Fruit fly (Drosophila melanogaster): Measurements from ENCODE around the gene Ent2.

Gene Ent2

dm6 chr2L:6562358-6562687, 198 bp downstream of the Ent2 start:
- TF ChIP-seq CG10366 (GFP tag; IDR thresholded peaks at IDR 0.05), result no peak
- TF ChIP-seq Fer3 (tag; optimal IDR thresholded peaks at IDR 0.05), result no peak
- TF ChIP-seq ro (GFP tag; IDR thresholded peaks at IDR 0.05), result no peak
- TF ChIP-seq CG17361 (GFP tag; IDR thresholded peaks at IDR 0.05), result peak; percentile 0; the same call in 1 of the 3 replicates
- TF ChIP-seq chinmo (GFP tag; IDR thresholded peaks at IDR 0.05; ENCODE audit: partially characterized antibody), result 0 out of 4 replicates have a peak, but pooled peaks have one; percentile 58
- TF ChIP-seq abd-A (tag; optimal IDR thresholded peaks at IDR 0.05), result no peak
- peak; percentile 12; the same call in 1 of the 3 replicates for TF ChIP-seq CG16813 (GFP tag; IDR thresholded peaks at IDR 0.05; ENCODE audit: partially characterized antibody)
- peak in 1 of 2 experiments; percentile 13 for TF ChIP-seq Pdp1 (GFP tag; optimal IDR thresholded peaks at IDR 0.05)
- no peak for TF ChIP-seq CG13624 (GFP tag; optimal IDR thresholded peaks at IDR 0.05)
- no peak for TF ChIP-seq Antp (GFP tag; optimal IDR thresholded peaks at IDR 0.05)
- no peak for TF ChIP-seq CG12942 (GFP tag; optimal IDR thresholded peaks at IDR 0.05)
- no peak for TF ChIP-seq Awh (GFP tag; IDR thresholded peaks at IDR 0.05)
- TF ChIP-seq sug (tag; optimal IDR thresholded peaks at IDR 0.05), result peak; percentile 16
- TF ChIP-seq scrt (GFP tag; optimal IDR thresholded peaks at IDR 0.05), result no peak
- TF ChIP-seq CG17328 (GFP tag; IDR thresholded peaks at IDR 0.05), result no peak
- no peak for TF ChIP-seq CG12236 (GFP tag; optimal IDR thresholded peaks at IDR 0.05)
- no peak for TF ChIP-seq CG42726 (GFP tag; IDR thresholded peaks at IDR 0.05; ENCODE audit: partially characterized antibody)
- TF ChIP-seq E2f2 (GFP tag; IDR thresholded peaks at IDR 0.05), result peak; percentile 76
- TF ChIP-seq CG13287 (GFP tag; IDR thresholded peaks at IDR 0.05; ENCODE audit: partially characterized antibody), result 0 out of 2 replicates have a peak, but pooled peaks have one; percentile 18
- 0 out of 2 replicates have a peak, but pooled peaks have one; percentile 14 for TF ChIP-seq unc-4 (GFP tag; IDR thresholded peaks at IDR 0.05; ENCODE audit: partially characterized antibody)
- TF ChIP-seq Doc3 (GFP tag; IDR thresholded peaks at IDR 0.05; ENCODE audit: partially characterized antibody), result peak; percentile 52; the same call in 1 of the 3 replicates
- peak in 1 of 2 experiments; percentile 39 for TF ChIP-seq crp (GFP tag; optimal IDR thresholded peaks at IDR 0.05)
- TF ChIP-seq MBD-R2 (GFP tag; IDR thresholded peaks at IDR 0.05), result peak; percentile 21; the same call in 1 of the 2 replicates
- TF ChIP-seq twi (tag; optimal IDR thresholded peaks at IDR 0.05), result no peak
- TF ChIP-seq kni (GFP tag; optimal IDR thresholded peaks at IDR 0.05), result peak; percentile 2
- peak; percentile 15; the same call in 1 of the 2 replicates for TF ChIP-seq Scr (GFP tag; IDR thresholded peaks at IDR 0.05; ENCODE audit: partially characterized antibody)
- TF ChIP-seq CG11247 (GFP tag; IDR thresholded peaks at IDR 0.05), result no peak
- TF ChIP-seq vvl (GFP tag; IDR thresholded peaks at IDR 0.05), result no peak
- no peak for TF ChIP-seq h (optimal IDR thresholded peaks at IDR 0.05)
- no peak for TF ChIP-seq pros (GFP tag; optimal IDR thresholded peaks at IDR 0.05)
- peak; percentile 61 for TF ChIP-seq Dp (GFP tag; optimal IDR thresholded peaks at IDR 0.05)
- TF ChIP-seq HmgD (GFP tag; optimal IDR thresholded peaks at IDR 0.05), result no peak
- peak; percentile 60 for TF ChIP-seq MESR4 (GFP tag; optimal IDR thresholded peaks at IDR 0.05)
- no peak for TF ChIP-seq H15 (GFP tag; IDR thresholded peaks at IDR 0.05)

- TF ChIP-seq ftz-f1 (GFP tag; optimal IDR thresholded peaks at IDR 0.05) (peak; percentile 86), exex (tag; optimal IDR thresholded peaks at IDR 0.05) (peak; percentile 18), Hr78 (GFP tag; optimal IDR thresholded peaks at IDR 0.05) (peak in 1 of 2 experiments; percentile 58), mirr (GFP tag; optimal IDR thresholded peaks at IDR 0.05) (peak; percentile 59), Hey (tag; optimal IDR thresholded peaks at IDR 0.05) (peak; percentile 55), ci (GFP tag; IDR thresholded peaks at IDR 0.05) (0 out of 3 replicates have a peak, but pooled peaks have one; percentile 51), pan (optimal IDR thresholded peaks at IDR 0.05) (no peak), pan (GFP tag; optimal IDR thresholded peaks at IDR 0.05 in 1 of 2, IDR thresholded peaks at IDR 0.05 in 1 of 2) (no peak), CG6683 (GFP tag; optimal IDR thresholded peaks at IDR 0.05) (no peak), CG34376 (GFP tag; optimal IDR thresholded peaks at IDR 0.05) (peak; percentile 58), CG12769 (tag; optimal IDR thresholded peaks at IDR 0.05) (peak; percentile 13), Hr3 (GFP tag; optimal IDR thresholded peaks at IDR 0.05) (no peak), sug (tag; optimal IDR thresholded peaks at IDR 0.05) (peak; percentile 60), crol (GFP tag; IDR thresholded peaks at IDR 0.05) (0 out of 2 replicates have a peak, but pooled peaks have one; percentile 11)
Measured at dm6 chr2L:6564955-6565354, 2.8 kb downstream of the Ent2 start.

All from whole organism, embryonic.